Fruit fly (Drosophila melanogaster): ENCODE measurements around the gene CG7142.

dm6 chr3R:18277406-18277805 is 1.9 kb downstream of the CG7142 start:
- no peak for TF ChIP-seq Sin3A (optimal IDR thresholded peaks at IDR 0.05)
- no peak for TF ChIP-seq ttk (optimal IDR thresholded peaks at IDR 0.05)
- no peak for TF ChIP-seq psq (optimal IDR thresholded peaks at IDR 0.05)
